Fruit fly (Drosophila melanogaster) whole organism, adult: ENCODE data around the gene CG42268.

Experiments
- CG11617 ChIP-seq: fragments of 200-800 bp; sonication (Bioruptor generic); optimal IDR thresholded peaks from 2 replicates; lab custom pipeline; 2017; ENCODE audit warnings: mild to moderate bottlenecking, missing biosample characterization, missing genetic modification reagents, missing genetic modification characterization
- CG12768 ChIP-seq: fragments of 200-800 bp; sonication (Bioruptor generic); optimal IDR thresholded peaks from 2 replicates; lab custom pipeline; 2017; ENCODE audit warnings: missing biosample characterization, missing genetic modification characterization, mild to moderate bottlenecking, moderate library complexity, missing genetic modification reagents
- CG14711 ChIP-seq: fragments of 200-800 bp; sonication (Bioruptor generic); optimal IDR thresholded peaks from 2 replicates; lab custom pipeline; 2018; ENCODE audit warnings: missing biosample characterization, mild to moderate bottlenecking, missing genetic modification characterization, moderate library complexity
- CG1620 ChIP-seq: fragments of 200-800 bp; sonication (Bioruptor generic); optimal IDR thresholded peaks from 2 replicates; lab custom pipeline; 2016; ENCODE audit warnings: missing biosample characterization, missing genetic modification characterization
- CG33017 ChIP-seq: fragments of 200-800 bp; sonication (Bioruptor generic); optimal IDR thresholded peaks from 2 replicates; lab custom pipeline; 2018; ENCODE audit warnings: missing biosample characterization, mild to moderate bottlenecking, missing genetic modification characterization, moderate library complexity
- CG5204 ChIP-seq: fragments of 200-800 bp; sonication (Bioruptor generic); optimal IDR thresholded peaks from 2 replicates; lab custom pipeline; 2016; ENCODE audit warnings: missing biosample characterization, missing genetic modification characterization
- CG7045 ChIP-seq: fragments of 200-800 bp; sonication (Bioruptor generic); optimal IDR thresholded peaks from 2 replicates; lab custom pipeline; 2017; ENCODE audit warnings: missing biosample characterization, mild to moderate bottlenecking, missing genetic modification characterization
- CG7101 ChIP-seq: fragments of 200-800 bp; sonication (Bioruptor generic); optimal IDR thresholded peaks from 2 replicates; lab custom pipeline; 2018; ENCODE audit warnings: missing biosample characterization, mild to moderate bottlenecking, missing genetic modification characterization, moderate library complexity
- Clk ChIP-seq: fragments of 200-800 bp; sonication (Bioruptor generic); optimal IDR thresholded peaks from 2 replicates; lab custom pipeline; 2017; ENCODE audit warnings: missing biosample characterization, missing genetic modification characterization
- Crg-1 ChIP-seq: fragments of 200-800 bp; sonication (Bioruptor generic); optimal IDR thresholded peaks from 2 replicates; lab custom pipeline; 2016; ENCODE audit warnings: missing biosample characterization, missing genetic modification characterization
- Hr96 ChIP-seq: fragments of 200-800 bp; sonication (Bioruptor generic); optimal IDR thresholded peaks from 2 replicates; lab custom pipeline; 2016; ENCODE audit warnings: missing biosample characterization, missing genetic modification characterization
- Mnt ChIP-seq: fragments of 200-800 bp; sonication (Bioruptor generic); optimal IDR thresholded peaks from 2 replicates; lab custom pipeline; 2016; ENCODE audit warnings: missing biosample characterization, mild to moderate bottlenecking, missing genetic modification characterization
- bab1 ChIP-seq: fragments of 200-800 bp; sonication (Bioruptor generic); optimal IDR thresholded peaks from 3 replicates; lab custom pipeline; 2019; ENCODE audit warnings: missing biosample characterization, mild to moderate bottlenecking, missing genetic modification characterization, moderate library complexity
- cic ChIP-seq: fragments of 200-800 bp; sonication (Bioruptor generic); optimal IDR thresholded peaks from 2 replicates; lab custom pipeline; 2017; ENCODE audit warnings: missing biosample characterization, mild to moderate bottlenecking, missing genetic modification characterization, moderate library complexity
- cnc ChIP-seq, 2 experiments: fragments of >200 bp; optimal IDR thresholded peaks; 2 replicates each; lab custom pipeline; 2017
- kay ChIP-seq: fragments of 200-800 bp; sonication (Bioruptor generic); peaks from one replicate; lab custom pipeline; 2016; ENCODE audit warnings: missing biosample characterization, missing genetic modification characterization, borderline replicate concordance
- ovo ChIP-seq: fragments of 200-800 bp; sonication (Bioruptor generic); optimal IDR thresholded peaks from 2 replicates; lab custom pipeline; 2016; ENCODE audit warnings: missing biosample characterization, missing genetic modification characterization
- pad ChIP-seq: fragments of 200-800 bp; sonication (Bioruptor generic); optimal IDR thresholded peaks from 3 replicates; lab custom pipeline; 2017; ENCODE audit warnings: missing biosample characterization, missing genetic modification characterization, mild to moderate bottlenecking, moderate library complexity, missing genetic modification reagents
- tj ChIP-seq: fragments of 200-800 bp; sonication (Bioruptor generic); optimal IDR thresholded peaks from 3 replicates; lab custom pipeline; 2017; ENCODE audit warnings: missing biosample characterization, mild to moderate bottlenecking, missing genetic modification characterization, moderate library complexity
- toe ChIP-seq: fragments of 200-800 bp; sonication (Bioruptor generic); optimal IDR thresholded peaks from 2 replicates; lab custom pipeline; 2016; ENCODE audit warnings: missing biosample characterization, missing genetic modification characterization

The CG42268 gene

dm6 chr3L:9705591-9705990, 54.6 kb downstream of the CG42268 start:
- no peak for TF ChIP-seq CG7045 (GFP tag; lab: Kevin White, UChicago)
- TF ChIP-seq CG12768 (GFP tag; lab: Kevin White, UChicago) = no peak

DNA sequence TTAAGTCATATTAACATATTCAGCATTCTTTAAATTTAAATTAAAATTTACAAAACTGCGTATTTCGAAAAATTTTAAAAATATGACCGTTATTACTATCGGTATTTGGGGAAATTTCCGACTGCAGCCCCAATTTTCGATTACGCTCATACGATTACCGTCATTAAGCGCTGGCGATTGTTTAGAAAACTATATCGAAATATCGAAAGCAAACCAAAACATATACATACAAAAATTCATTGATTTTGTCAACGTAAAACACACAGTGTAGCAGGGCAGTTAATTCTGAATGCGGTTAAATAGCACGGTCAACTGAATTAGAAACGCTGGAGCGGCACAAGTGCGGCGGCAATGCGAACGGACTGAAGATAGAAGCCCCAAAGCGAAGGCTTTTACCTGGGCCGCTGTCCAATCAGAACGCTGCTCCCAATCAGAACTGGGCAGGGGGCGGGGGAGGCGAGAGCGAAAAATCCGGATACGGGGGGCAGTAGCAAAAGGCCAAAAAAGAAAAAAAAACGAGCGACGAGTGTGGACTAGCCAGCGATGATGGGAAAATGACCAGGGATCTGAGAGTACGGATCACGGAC, 55.9 kb downstream of the CG42268 start, which contains the start of gene CG16711:
CG16711 (plus strand) TSS at position 170 of the 587 bp plus-strand sequence.
- peak; percentile 14 for TF ChIP-seq pad (GFP tag; lab: Kevin White, UChicago)
- TF ChIP-seq Clk (GFP tag; lab: Kevin White, UChicago) = no peak
- no peak for TF ChIP-seq Crg-1 (GFP tag; lab: Kevin White, UChicago)
- peak; percentile 46 for TF ChIP-seq bab1 (GFP tag; lab: Kevin White, UChicago)
- TF ChIP-seq kay (GFP tag; lab: Kevin White, UChicago) = no peak
- no peak for TF ChIP-seq cnc (optimal IDR thresholded peaks at IDR 0.05; lab: Kevin White, UChicago)
- TF ChIP-seq CG5204 (GFP tag; lab: Kevin White, UChicago) = no peak
- TF ChIP-seq cic = peak; percentile 40
- no peak for TF ChIP-seq Mnt (GFP tag; lab: Kevin White, UChicago)
- TF ChIP-seq ovo = no peak

dm6 chr3L:9703495-9703894, 56.7 kb downstream of the CG42268 start, which contains the start of gene CG6761:
CG6761 (minus strand) TSS chr3L:9703595.
- no peak for TF ChIP-seq bab1 (GFP tag; lab: Kevin White, UChicago)
- TF ChIP-seq cic = no peak
- TF ChIP-seq CG1620 (GFP tag; lab: Kevin White, UChicago) = no peak
- TF ChIP-seq CG5204 (GFP tag; lab: Kevin White, UChicago) = no peak

dm6 chr3L:9698193-9698642, 62.0 kb downstream of the CG42268 start, which contains the start of gene Ubc4:
Ubc4 (plus strand) TSS chr3L:9698336.
- TF ChIP-seq Hr96 (GFP tag; lab: Kevin White, UChicago) (peak; percentile 30), CG1620 (GFP tag; lab: Kevin White, UChicago) (peak; percentile 48), CG7045 (GFP tag; lab: Kevin White, UChicago) (no peak), pad (GFP tag; lab: Kevin White, UChicago) (peak; percentile 43), CG12768 (GFP tag; lab: Kevin White, UChicago) (peak; percentile 24), ovo (peak; percentile 36), Mnt (GFP tag; lab: Kevin White, UChicago) (peak; percentile 61), cic (peak; percentile 40), CG5204 (GFP tag; lab: Kevin White, UChicago) (no peak), CG11617 (GFP tag; lab: Kevin White, UChicago) (peak; percentile 68), bab1 (GFP tag; lab: Kevin White, UChicago) (peak; percentile 28), CG33017 (tag; lab: Kevin White, UChicago) (no peak), toe (no peak), kay (GFP tag; lab: Kevin White, UChicago) (no peak), Crg-1 (GFP tag; lab: Kevin White, UChicago) (no peak), cnc (optimal IDR thresholded peaks at IDR 0.05; lab: Kevin White, UChicago) (no peak), tj (peak; percentile 57), CG7101 (tag; lab: Kevin White, UChicago) (peak; percentile 35), Clk (GFP tag; lab: Kevin White, UChicago) (no peak), CG14711 (tag; lab: Kevin White, UChicago) (peak; percentile 55)

DNA sequence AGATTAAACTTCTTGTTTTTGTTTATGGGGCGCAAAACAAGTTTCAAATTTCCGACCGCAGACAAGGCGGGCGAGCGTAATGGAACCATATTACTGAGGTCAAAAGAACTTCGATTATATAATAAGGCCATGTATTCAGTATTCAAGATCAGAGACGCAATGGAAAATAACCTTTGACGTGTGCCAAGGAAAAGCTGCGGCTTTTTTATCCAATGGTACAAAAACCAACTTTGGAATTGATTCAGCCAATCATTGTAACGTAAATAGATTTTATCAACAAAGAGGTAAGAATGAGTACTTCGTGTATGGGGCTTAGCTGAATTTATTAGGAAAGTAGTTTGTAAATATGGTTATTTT, 62.7 kb downstream of the CG42268 start:
- TF ChIP-seq CG14711 (tag; lab: Kevin White, UChicago) = no peak
- no peak for TF ChIP-seq tj

DNA sequence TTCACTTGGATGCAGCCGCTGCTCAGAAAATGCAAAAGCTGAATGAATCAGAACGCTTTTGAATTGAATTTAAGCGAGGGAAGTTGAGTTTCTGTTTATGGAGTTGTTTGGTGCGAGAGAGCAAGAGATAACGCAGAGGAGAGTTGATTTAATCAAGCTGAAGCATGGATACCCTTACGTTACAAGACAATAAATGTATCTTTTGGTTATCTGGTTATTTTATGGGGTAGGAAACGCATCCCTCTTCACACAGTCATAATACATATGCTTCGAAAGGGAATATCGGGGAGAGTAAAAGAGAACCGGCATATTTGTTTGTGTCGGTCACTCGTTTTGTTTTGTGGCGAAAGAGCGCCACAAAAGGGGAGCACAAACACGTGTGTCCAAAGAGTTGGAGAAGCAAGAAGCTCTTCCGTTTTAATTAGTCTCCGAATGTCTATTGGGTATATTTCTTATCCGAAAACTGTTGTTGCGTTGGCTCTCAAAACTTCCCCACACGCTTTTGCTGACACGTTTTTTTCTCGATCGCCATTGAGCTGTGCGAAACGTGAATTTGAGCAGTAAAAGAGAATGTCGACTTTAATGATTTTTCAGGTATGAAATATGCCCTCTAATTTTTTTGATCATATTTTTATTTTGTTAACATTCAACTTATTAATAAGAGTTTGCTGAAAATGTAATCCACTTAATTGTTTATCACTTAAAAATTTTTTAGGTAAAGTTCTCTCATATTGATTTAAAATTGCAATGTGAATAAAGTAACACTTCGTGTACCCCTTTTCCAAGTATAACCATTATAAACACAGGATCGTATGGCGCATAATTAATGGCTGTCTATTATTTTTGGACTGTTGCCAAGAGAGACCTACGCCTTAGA, 63.3 kb downstream of the CG42268 start, which contains the start of gene Prps:
Prps (minus strand) TSS at position 51 of the 877 bp plus-strand sequence.
- TF ChIP-seq CG14711 (tag; lab: Kevin White, UChicago) (peak; percentile 47), CG7045 (GFP tag; lab: Kevin White, UChicago) (peak; percentile 51), Clk (GFP tag; lab: Kevin White, UChicago) (no peak), pad (GFP tag; lab: Kevin White, UChicago) (peak; percentile 97), ovo (no peak), Hr96 (GFP tag; lab: Kevin White, UChicago) (peak; percentile 10), CG12768 (GFP tag; lab: Kevin White, UChicago) (peak; percentile 56), tj (peak; percentile 96), CG1620 (GFP tag; lab: Kevin White, UChicago) (no peak), cnc (optimal IDR thresholded peaks at IDR 0.05; lab: Kevin White, UChicago) (no peak), CG7101 (tag; lab: Kevin White, UChicago) (peak; percentile 45), cic (peak; percentile 87), kay (GFP tag; lab: Kevin White, UChicago) (peak; percentile 69), bab1 (GFP tag; lab: Kevin White, UChicago) (peak; percentile 80), Mnt (GFP tag; lab: Kevin White, UChicago) (peak; percentile 48), Crg-1 (GFP tag; lab: Kevin White, UChicago) (peak; percentile 16), CG33017 (tag; lab: Kevin White, UChicago) (peak; percentile 74), toe (no peak)
